Worm (Caenorhabditis elegans) whole organism, mixed stage, embryonic: ENCODE measurements around the gene F26C11.1.

Experiments used
- M03D4.4 ChIP-seq: sonication (generic microtip); optimal IDR thresholded peaks from 2 replicates; lab custom pipeline; 2017; ENCODE audit warnings: mild to moderate bottlenecking, missing genetic modification characterization, missing compliant biosample characterization
- bed-3 ChIP-seq: fragments of 200-800 bp; sonication (Bioruptor generic); optimal IDR thresholded peaks from 3 replicates; lab custom pipeline; 2018; ENCODE audit warnings: mild to moderate bottlenecking, missing genetic modification characterization, moderate library complexity, missing compliant biosample characterization
- blmp-1 ChIP-seq: fragments of 150-350 bp; optimal IDR thresholded peaks from 2 replicates; lab custom pipeline; 2014; ENCODE audit warnings: missing biosample characterization, missing genetic modification characterization
- ceh-39 ChIP-seq: fragments of 150-350 bp; optimal IDR thresholded peaks from 2 replicates; lab custom pipeline; 2014; ENCODE audit warnings: missing biosample characterization, missing genetic modification characterization
- ceh-43 ChIP-seq: fragments of 200-800 bp; sonication (Bioruptor generic); optimal IDR thresholded peaks from 2 replicates; lab custom pipeline; 2018; ENCODE audit warnings: mild to moderate bottlenecking, missing genetic modification characterization, moderate library complexity, missing compliant biosample characterization
- ces-1 ChIP-seq: fragments of 150-350 bp; optimal IDR thresholded peaks from 2 replicates; lab custom pipeline; 2014; ENCODE audit warnings: missing biosample characterization, missing genetic modification reagents, missing genetic modification characterization
- drap-1 ChIP-seq: fragments of 200-800 bp; sonication (Bioruptor generic); optimal IDR thresholded peaks from 3 replicates; lab custom pipeline; 2018; ENCODE audit warnings: mild to moderate bottlenecking, missing genetic modification characterization, missing compliant biosample characterization
- elt-1 ChIP-seq: sonication (generic microtip); optimal IDR thresholded peaks from 2 replicates; lab custom pipeline; 2017; ENCODE audit warnings: missing genetic modification characterization, mild to moderate bottlenecking, missing compliant biosample characterization, antibody characterized with exemption, moderate library complexity, borderline replicate concordance; ENCODE audit not compliant: insufficient read depth
- elt-3 ChIP-seq: fragments of 150-350 bp; optimal IDR thresholded peaks from 2 replicates; lab custom pipeline; 2014; ENCODE audit warnings: missing biosample characterization, missing genetic modification characterization
- flh-1 ChIP-seq: fragments of 200-800 bp; sonication (Bioruptor generic); optimal IDR thresholded peaks from 2 replicates; lab custom pipeline; 2018; ENCODE audit warnings: mild to moderate bottlenecking, missing genetic modification characterization, moderate library complexity, missing compliant biosample characterization
- ham-2 ChIP-seq: fragments of 200-800 bp; sonication (Bioruptor generic); optimal IDR thresholded peaks from 2 replicates; lab custom pipeline; 2018; ENCODE audit warnings: mild to moderate bottlenecking, missing genetic modification characterization, missing compliant biosample characterization
- hlh-1 ChIP-seq: fragments of 150-350 bp; optimal IDR thresholded peaks from 2 replicates; lab custom pipeline; 2014; ENCODE audit warnings: missing biosample characterization, missing genetic modification reagents, missing genetic modification characterization
- lin-13 ChIP-seq: fragments of 150-350 bp; optimal IDR thresholded peaks from 2 replicates; lab custom pipeline; 2014; ENCODE audit warnings: missing biosample characterization, missing genetic modification characterization
- lsy-2 ChIP-seq: fragments of 150-350 bp; optimal IDR thresholded peaks from 2 replicates; lab custom pipeline; 2014; ENCODE audit warnings: missing biosample characterization, missing genetic modification characterization
- mab-5 ChIP-seq: fragments of 150-350 bp; optimal IDR thresholded peaks from 2 replicates; lab custom pipeline; 2014; ENCODE audit warnings: missing biosample characterization, missing genetic modification characterization
- mep-1 ChIP-seq: fragments of 150-350 bp; optimal IDR thresholded peaks from 2 replicates; lab custom pipeline; 2017; ENCODE audit warnings: missing biosample characterization, missing genetic modification reagents, missing genetic modification characterization, inconsistent platforms
- mls-2 ChIP-seq: sonication (generic microtip); optimal IDR thresholded peaks from 2 replicates; lab custom pipeline; 2016; ENCODE audit warnings: mild to moderate bottlenecking, missing genetic modification characterization, moderate library complexity, missing compliant biosample characterization
- nhr-12 ChIP-seq: fragments of 150-350 bp; optimal IDR thresholded peaks from 2 replicates; lab custom pipeline; 2014; ENCODE audit warnings: missing biosample characterization, missing genetic modification characterization
- nhr-2 ChIP-seq: fragments of 150-350 bp; optimal IDR thresholded peaks from 2 replicates; lab custom pipeline; 2014; ENCODE audit warnings: missing biosample characterization, missing genetic modification characterization
- nhr-237 ChIP-seq: fragments of 150-350 bp; optimal IDR thresholded peaks from 2 replicates; lab custom pipeline; 2014; ENCODE audit warnings: missing biosample characterization, missing genetic modification characterization
- nhr-28 ChIP-seq: fragments of 150-350 bp; optimal IDR thresholded peaks from 2 replicates; lab custom pipeline; 2014; ENCODE audit warnings: missing biosample characterization, missing genetic modification characterization
- nhr-76 ChIP-seq: sonication (generic microtip); optimal IDR thresholded peaks from 2 replicates; lab custom pipeline; 2017; ENCODE audit warnings: missing biosample characterization, missing genetic modification characterization
- sem-2 ChIP-seq: fragments of 200-800 bp; sonication (Bioruptor generic); optimal IDR thresholded peaks from 2 replicates; lab custom pipeline; 2018; ENCODE audit warnings: mild to moderate bottlenecking, missing genetic modification characterization, missing compliant biosample characterization
- snpc-4 ChIP-seq: fragments of 150-350 bp; optimal IDR thresholded peaks from 2 replicates; lab custom pipeline; 2014; ENCODE audit warnings: missing biosample characterization, missing genetic modification characterization
- tbx-8 ChIP-seq: fragments of 200-800 bp; sonication (Bioruptor generic); optimal IDR thresholded peaks from 2 replicates; lab custom pipeline; 2018; ENCODE audit warnings: mild to moderate bottlenecking, missing genetic modification characterization, moderate library complexity, missing compliant biosample characterization
- unc-120 ChIP-seq: sonication (generic microtip); optimal IDR thresholded peaks from 2 replicates; lab custom pipeline; 2017; ENCODE audit warnings: missing genetic modification characterization, missing compliant biosample characterization; ENCODE audit not compliant: poor library complexity, severe bottlenecking
- unc-39 ChIP-seq: fragments of 150-350 bp; optimal IDR thresholded peaks from 2 replicates; lab custom pipeline; 2014; ENCODE audit warnings: missing biosample characterization, missing genetic modification characterization
- unc-62 ChIP-seq: fragments of 150-350 bp; optimal IDR thresholded peaks from 2 replicates; lab custom pipeline; 2014; ENCODE audit warnings: missing biosample characterization, missing genetic modification reagents, missing genetic modification characterization
- zip-8 ChIP-seq: fragments of 150-350 bp; optimal IDR thresholded peaks from 2 replicates; lab custom pipeline; 2014; ENCODE audit warnings: missing biosample characterization, missing genetic modification characterization
- ztf-11 ChIP-seq: fragments of 150-350 bp; optimal IDR thresholded peaks from 2 replicates; lab custom pipeline; 2014; ENCODE audit warnings: missing biosample characterization, missing genetic modification characterization

Gene F26C11.1

ce11 chrII:9892409-9892808 is 2.1 kb upstream of the F26C11.1 start, which contains the start of gene C08H9.16:
TSS of gene C08H9.16 (plus strand) at chrII:9892778.
- peak; percentile 95 for TF ChIP-seq lsy-2 (tag; lab: Kevin White, UChicago)
- peak; percentile 59 for TF ChIP-seq hlh-1 (tag; lab: Kevin White, UChicago)
- no peak for TF ChIP-seq ceh-39
- TF ChIP-seq sem-2 (GFP tag; lab: Kevin White, UChicago) = no peak
- peak; percentile 36 for TF ChIP-seq mep-1 (tag; lab: Kevin White, UChicago)
- TF ChIP-seq nhr-28 (tag; lab: Kevin White, UChicago) = no peak
- TF ChIP-seq flh-1 (GFP tag; lab: Kevin White, UChicago) = no peak
- no peak for TF ChIP-seq nhr-12
- no peak for TF ChIP-seq mab-5 (tag; lab: Kevin White, UChicago)
- TF ChIP-seq elt-3 (tag; lab: Kevin White, UChicago) = no peak
- TF ChIP-seq tbx-8 = no peak
- peak; percentile 11 for TF ChIP-seq lin-13 (tag; lab: Kevin White, UChicago)
- TF ChIP-seq drap-1 (GFP tag; lab: Kevin White, UChicago) = no peak
- no peak for TF ChIP-seq mls-2
- TF ChIP-seq snpc-4 (tag; lab: Kevin White, UChicago) = no peak
- TF ChIP-seq bed-3 = no peak
- TF ChIP-seq ztf-11 (tag; lab: Kevin White, UChicago) = no peak

- TF ChIP-seq tbx-8 (no peak), elt-3 (tag; lab: Kevin White, UChicago) (no peak), unc-62 (GFP tag; lab: Kevin White, UChicago) (no peak), M03D4.4 (tag; lab: Kevin White, UChicago) (no peak), nhr-76 (no peak), snpc-4 (tag; lab: Kevin White, UChicago) (no peak), mep-1 (tag; lab: Kevin White, UChicago) (no peak), unc-39 (tag; lab: Kevin White, UChicago) (no peak), unc-120 (tag; lab: Kevin White, UChicago) (no peak), drap-1 (GFP tag; lab: Kevin White, UChicago) (no peak), zip-8 (tag; lab: Kevin White, UChicago) (no peak), lin-13 (tag; lab: Kevin White, UChicago) (no peak), elt-1 (tag; lab: Kevin White, UChicago) (no peak), bed-3 (no peak), hlh-1 (tag; lab: Kevin White, UChicago) (no peak), flh-1 (GFP tag; lab: Kevin White, UChicago) (no peak), sem-2 (GFP tag; lab: Kevin White, UChicago) (no peak), nhr-2 (tag; lab: Kevin White, UChicago) (no peak)
Observed at ce11 chrII:9895173-9895572, 638 bp downstream of the F26C11.1 start.

- TF ChIP-seq ztf-11 (tag; lab: Kevin White, UChicago) = no peak
- no peak for TF ChIP-seq mep-1 (tag; lab: Kevin White, UChicago)
- no peak for TF ChIP-seq ham-2 (GFP tag; lab: Kevin White, UChicago)
- TF ChIP-seq unc-120 (tag; lab: Kevin White, UChicago) = no peak
- TF ChIP-seq nhr-12 = no peak
- TF ChIP-seq blmp-1 (tag; lab: Kevin White, UChicago) = no peak
Observed at ce11 chrII:9898744-9899143, 4.2 kb downstream of the F26C11.1 start.

- no peak for TF ChIP-seq nhr-2 (tag; lab: Kevin White, UChicago)
- no peak for TF ChIP-seq unc-62 (GFP tag; lab: Kevin White, UChicago)
- no peak for TF ChIP-seq ceh-43 (GFP tag; lab: Kevin White, UChicago)
- TF ChIP-seq mep-1 (tag; lab: Kevin White, UChicago) = no peak
- TF ChIP-seq elt-3 (tag; lab: Kevin White, UChicago) = no peak
- TF ChIP-seq unc-120 (tag; lab: Kevin White, UChicago) = no peak
- no peak for TF ChIP-seq mab-5 (tag; lab: Kevin White, UChicago)
- no peak for TF ChIP-seq M03D4.4 (tag; lab: Kevin White, UChicago)
- no peak for TF ChIP-seq zip-8 (tag; lab: Kevin White, UChicago)
- no peak for TF ChIP-seq snpc-4 (tag; lab: Kevin White, UChicago)
- no peak for TF ChIP-seq nhr-237 (tag; lab: Kevin White, UChicago)
- no peak for TF ChIP-seq blmp-1 (tag; lab: Kevin White, UChicago)
- TF ChIP-seq nhr-12 = no peak
- no peak for TF ChIP-seq ces-1 (GFP tag; lab: Kevin White, UChicago)
- TF ChIP-seq ztf-11 (tag; lab: Kevin White, UChicago) = no peak
- no peak for TF ChIP-seq tbx-8
- TF ChIP-seq sem-2 (GFP tag; lab: Kevin White, UChicago) = no peak
- no peak for TF ChIP-seq unc-39 (tag; lab: Kevin White, UChicago)
Observed at ce11 chrII:9900276-9900675, 5.7 kb downstream of the F26C11.1 start, which contains the start of gene unc-4. TSS of gene unc-4 (minus strand) at chrII:9900376.
